Fruit fly (Drosophila melanogaster) whole organism, embryonic: ENCODE data around the gene Not10.

Source experiments
- Abd-B ChIP-seq: fragments of 200-800 bp; sonication (Bioruptor generic); optimal IDR thresholded peaks from 2 replicates; lab custom pipeline; 2018; ENCODE audit warnings: missing biosample characterization, mild to moderate bottlenecking, missing genetic modification characterization, moderate library complexity
- Adf1 ChIP-seq: fragments of 200-800 bp; sonication (Bioruptor generic); IDR thresholded peaks from 2 replicates; pipeline ENCODE4 v1.3.6; 2022; ENCODE audit warnings: missing biosample characterization, missing genetic modification characterization
- Bgb ChIP-seq: fragments of 200-800 bp; sonication (Bioruptor generic); IDR thresholded peaks from 2 replicates; pipeline ENCODE4 v1.3.6; 2022; ENCODE audit warnings: missing biosample characterization, missing genetic modification characterization; ENCODE audit not compliant: partially characterized antibody
- CG13287 ChIP-seq: fragments of 200-800 bp; sonication (Bioruptor generic); IDR thresholded peaks from 2 replicates; pipeline ENCODE4 v1.3.6; 2022; ENCODE audit warnings: missing biosample characterization, missing genetic modification characterization; ENCODE audit not compliant: partially characterized antibody
- CG14710 ChIP-seq: fragments of 200-800 bp; sonication (Bioruptor generic); optimal IDR thresholded peaks from 3 replicates; lab custom pipeline; 2019; ENCODE audit warnings: missing biosample characterization, mild to moderate bottlenecking, missing genetic modification characterization, moderate library complexity
- CG14860 ChIP-seq: fragments of 200-800 bp; sonication (Bioruptor generic); IDR thresholded peaks from 3 replicates; pipeline ENCODE4 v1.3.6; 2022; ENCODE audit warnings: missing biosample characterization, missing genetic modification characterization; ENCODE audit not compliant: partially characterized antibody
- CG16815 ChIP-seq: fragments of 200-800 bp; sonication (Bioruptor generic); optimal IDR thresholded peaks from 3 replicates; lab custom pipeline; 2017; ENCODE audit warnings: missing biosample characterization, mild to moderate bottlenecking, missing genetic modification characterization
- CG2202 ChIP-seq: fragments of 200-800 bp; sonication (Bioruptor generic); optimal IDR thresholded peaks from 2 replicates; lab custom pipeline; 2018; ENCODE audit warnings: missing biosample characterization, mild to moderate bottlenecking, missing genetic modification characterization
- CG2712 ChIP-seq: fragments of 200-800 bp; optimal IDR thresholded peaks from 3 replicates; lab custom pipeline; 2019; ENCODE audit warnings: missing biosample characterization, mild to moderate bottlenecking, missing genetic modification characterization, moderate library complexity
- CG31365 ChIP-seq: fragments of 200-800 bp; sonication (Bioruptor generic); optimal IDR thresholded peaks from 2 replicates; lab custom pipeline; 2018; ENCODE audit warnings: missing biosample characterization, mild to moderate bottlenecking, missing genetic modification characterization
- CG42726 ChIP-seq: fragments of 200-800 bp; sonication (Bioruptor generic); IDR thresholded peaks from 2 replicates; pipeline ENCODE4 v1.3.6; 2022; ENCODE audit warnings: missing biosample characterization, missing genetic modification characterization; ENCODE audit not compliant: partially characterized antibody
- CG8290 ChIP-seq, 3 experiments: fragments of 200-800 bp; sonication (Bioruptor generic); optimal IDR thresholded peaks; 2 replicates each; lab custom pipeline; 2016 to 2019; ENCODE audit warnings: missing biosample characterization in 3 of 3, missing genetic modification characterization in 3 of 3, mild to moderate bottlenecking in 2 of 3, moderate library complexity in 1 of 3
- CG8478 ChIP-seq: fragments of >200 bp; optimal IDR thresholded peaks from 2 replicates; lab custom pipeline; 2018
- CG9817 ChIP-seq: fragments of 200-800 bp; sonication (Bioruptor generic); optimal IDR thresholded peaks from 2 replicates; lab custom pipeline; 2018; ENCODE audit warnings: missing biosample characterization, mild to moderate bottlenecking, missing genetic modification characterization, moderate library complexity
- CHES-1-like ChIP-seq: fragments of 200-800 bp; sonication (Bioruptor generic); optimal IDR thresholded peaks from 2 replicates; lab custom pipeline; 2016; ENCODE audit warnings: missing biosample characterization, missing genetic modification characterization
- CTCF ChIP-seq: fragments of 200-800 bp; sonication (Bioruptor generic); optimal IDR thresholded peaks from 2 replicates; lab custom pipeline; 2017; ENCODE audit warnings: missing biosample characterization, mild to moderate bottlenecking, missing genetic modification characterization, moderate library complexity
- Doc2 ChIP-seq: fragments of 200-800 bp; sonication (Bioruptor generic); IDR thresholded peaks from 2 replicates; pipeline ENCODE4 v1.3.6; 2022; ENCODE audit warnings: missing biosample characterization, missing genetic modification characterization
- Eip74EF ChIP-seq, 2 experiments: fragments of 200-800 bp in 1 of 2; fragments of >200 bp in 1 of 2; sonication (Bioruptor generic) in 1 of 2; optimal IDR thresholded peaks; 2 replicates each; lab custom pipeline; 2017 to 2019; ENCODE audit warnings: missing biosample characterization in 2 of 2, missing genetic modification characterization in 2 of 2, mild to moderate bottlenecking in 1 of 2, moderate library complexity in 1 of 2
- Ets65A ChIP-seq: fragments of 200-800 bp; sonication (Bioruptor generic); peaks from one replicate; lab custom pipeline; 2016; ENCODE audit warnings: missing biosample characterization, missing genetic modification characterization
- Med ChIP-seq: fragments of 200-800 bp; sonication (Bioruptor generic); peaks from one replicate; lab custom pipeline; 2016; ENCODE audit warnings: missing biosample characterization, missing genetic modification characterization, mild to moderate bottlenecking, inconsistent platforms, moderate library complexity
- Nf-YA ChIP-seq: fragments of 200-800 bp; sonication (Bioruptor generic); IDR thresholded peaks from 2 replicates; pipeline ENCODE4 v1.3.6; 2022; ENCODE audit warnings: missing biosample characterization, missing genetic modification characterization
- Oaz ChIP-seq: fragments of 200-800 bp; sonication (Bioruptor generic); IDR thresholded peaks from 2 replicates; pipeline ENCODE4 v1.3.6; 2022; ENCODE audit warnings: missing biosample characterization, missing genetic modification characterization
- Opbp ChIP-seq: fragments of 200-800 bp; sonication (Bioruptor generic); IDR thresholded peaks from 3 replicates; pipeline ENCODE4 v1.3.6; 2022; ENCODE audit warnings: missing biosample characterization, missing genetic modification characterization; ENCODE audit not compliant: partially characterized antibody
- PHDP ChIP-seq: fragments of 200-800 bp; sonication (Bioruptor generic); optimal IDR thresholded peaks from 3 replicates; lab custom pipeline; 2018; ENCODE audit warnings: missing biosample characterization, mild to moderate bottlenecking, missing genetic modification characterization, moderate library complexity
- TFAM ChIP-seq: fragments of 200-800 bp; sonication (Bioruptor generic); optimal IDR thresholded peaks from 2 replicates; lab custom pipeline; 2017; ENCODE audit warnings: missing biosample characterization, missing genetic modification characterization, inconsistent platforms
- amos ChIP-seq: fragments of 200-800 bp; sonication (Bioruptor generic); IDR thresholded peaks from 2 replicates; pipeline ENCODE4 v1.3.6; 2022; ENCODE audit warnings: missing biosample characterization, missing genetic modification characterization; ENCODE audit not compliant: partially characterized antibody
- aop ChIP-seq: fragments of 200-800 bp; sonication (Bioruptor generic); IDR thresholded peaks from 2 replicates; pipeline ENCODE4 v1.3.6; 2022; ENCODE audit warnings: missing biosample characterization, missing genetic modification characterization
- az2 ChIP-seq: fragments of 200-800 bp; sonication (Bioruptor generic); optimal IDR thresholded peaks from 3 replicates; lab custom pipeline; 2016; ENCODE audit warnings: missing biosample characterization, missing genetic modification characterization
- fd3F ChIP-seq: fragments of 200-800 bp; sonication (Bioruptor generic); optimal IDR thresholded peaks from 2 replicates; lab custom pipeline; 2018; ENCODE audit warnings: missing biosample characterization, mild to moderate bottlenecking, missing genetic modification characterization, moderate library complexity
- gro ChIP-seq: fragments of 200-800 bp; sonication (Bioruptor generic); optimal IDR thresholded peaks from 2 replicates; lab custom pipeline; 2016; ENCODE audit warnings: missing biosample characterization, missing genetic modification characterization
- gsb-n ChIP-seq: fragments of 200-800 bp; sonication (Bioruptor generic); optimal IDR thresholded peaks from 3 replicates; lab custom pipeline; 2018; ENCODE audit warnings: missing biosample characterization, mild to moderate bottlenecking, missing genetic modification characterization
- knrl ChIP-seq: fragments of 200-800 bp; sonication (Bioruptor generic); IDR thresholded peaks from 3 replicates; pipeline ENCODE4 v1.3.6; 2022; ENCODE audit warnings: missing biosample characterization, missing genetic modification characterization; ENCODE audit not compliant: partially characterized antibody
- phol ChIP-seq: fragments of 200-800 bp; sonication (Bioruptor generic); optimal IDR thresholded peaks from 3 replicates; lab custom pipeline; 2018; ENCODE audit warnings: missing biosample characterization, mild to moderate bottlenecking, missing genetic modification characterization, moderate library complexity
- pita ChIP-seq: fragments of 200-800 bp; sonication (Bioruptor generic); optimal IDR thresholded peaks from 2 replicates; lab custom pipeline; 2017; ENCODE audit warnings: missing biosample characterization, mild to moderate bottlenecking, missing genetic modification characterization
- psq ChIP-seq: fragments of 200-800 bp; sonication (Bioruptor generic); optimal IDR thresholded peaks from 2 replicates; lab custom pipeline; 2017; ENCODE audit warnings: missing biosample characterization, missing genetic modification characterization
- pzg ChIP-seq: fragments of 200-800 bp; sonication (Bioruptor generic); optimal IDR thresholded peaks from 3 replicates; lab custom pipeline; 2018; ENCODE audit warnings: missing biosample characterization, mild to moderate bottlenecking, missing genetic modification characterization, moderate library complexity
- sens ChIP-seq: fragments of 200-800 bp; sonication (Bioruptor generic); peaks from one replicate; lab custom pipeline; 2016; ENCODE audit warnings: missing biosample characterization, missing genetic modification characterization
- trem ChIP-seq: fragments of 200-800 bp; optimal IDR thresholded peaks from 3 replicates; lab custom pipeline; 2019; ENCODE audit warnings: missing biosample characterization, mild to moderate bottlenecking, missing genetic modification characterization, moderate library complexity
- zen ChIP-seq: fragments of 200-800 bp; sonication (Bioruptor generic); optimal IDR thresholded peaks from 3 replicates; lab custom pipeline; 2018; ENCODE audit warnings: missing biosample characterization, mild to moderate bottlenecking, missing genetic modification characterization, moderate library complexity

The Not10 gene

DNA sequence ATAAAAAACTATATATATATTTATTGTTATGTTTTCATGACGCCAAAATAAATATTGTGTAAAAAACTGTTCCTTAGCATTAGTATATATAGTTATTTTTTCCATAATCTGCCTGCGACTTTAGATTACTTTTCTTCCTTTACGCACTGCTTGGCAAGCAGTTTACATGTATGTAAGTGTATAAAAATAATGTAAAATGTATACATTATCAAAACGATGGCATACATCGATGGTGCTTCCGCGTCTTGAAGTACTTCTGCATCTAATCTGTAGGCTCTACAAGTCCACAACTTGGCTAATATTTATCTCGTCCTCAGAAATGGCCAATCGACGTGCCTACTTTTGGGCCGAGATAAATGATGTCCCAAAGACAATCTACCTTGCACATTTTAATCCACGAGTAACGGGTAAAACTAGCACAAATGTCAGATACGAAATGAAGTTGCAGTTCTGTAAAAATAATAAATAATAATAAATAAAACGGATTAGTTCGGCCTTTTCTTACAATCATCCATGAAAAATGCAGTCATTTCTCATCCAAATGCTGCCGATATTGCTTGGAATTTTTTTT is 7.6 kb downstream of the Not10 start, which contains the start of gene CG11608 (continued):
- TF ChIP-seq TFAM (GFP tag; lab: Kevin White, UChicago) (no peak), CG8290 (GFP tag; optimal IDR thresholded peaks at IDR 0.05; lab: Kevin White, UChicago) (peak; percentile 91), CG8290 (tag; optimal IDR thresholded peaks at IDR 0.05; lab: Kevin White, UChicago) (no peak), pzg (GFP tag; lab: Kevin White, UChicago) (no peak), CG2202 (no peak), phol (peak; percentile 2), Nf-YA (GFP tag; lab: Robert Waterston, UW) (no peak), CG16815 (GFP tag; lab: Kevin White, UChicago) (no peak), CTCF (GFP tag; lab: Kevin White, UChicago) (peak; percentile 79), Med (GFP tag; lab: Kevin White, UChicago) (peak; percentile 19), Bgb (GFP tag; lab: Robert Waterston, UW) (peak; percentile 67), psq (GFP tag; lab: Kevin White, UChicago) (no peak), zen (tag; lab: Kevin White, UChicago) (peak; percentile 43), Eip74EF (GFP tag; optimal IDR thresholded peaks at IDR 0.05; lab: Kevin White, UChicago) (peak in 1 of 2 experiments; percentile 42), gro (GFP tag; lab: Kevin White, UChicago) (no peak), amos (GFP tag; lab: Robert Waterston, UW) (peak; percentile 61; the same call in 1 of the 2 replicates), CHES-1-like (GFP tag; lab: Kevin White, UChicago) (no peak), CG14860 (GFP tag; lab: Robert Waterston, UW) (0 out of 3 replicates have a peak, but pooled peaks have one; percentile 33), Opbp (GFP tag; lab: Robert Waterston, UW) (peak; percentile 15; the same call in 1 of the 3 replicates), PHDP (tag; lab: Kevin White, UChicago) (no peak), CG13287 (GFP tag; lab: Robert Waterston, UW) (0 out of 2 replicates have a peak, but pooled peaks have one; percentile 12), Doc2 (GFP tag; lab: Robert Waterston, UW) (no peak), aop (GFP tag; lab: Robert Waterston, UW) (0 out of 2 replicates have a peak, but pooled peaks have one; percentile 31), trem (tag; lab: Kevin White, UChicago) (peak; percentile 2), gsb-n (no peak), sens (peak; percentile 45), fd3F (GFP tag; lab: Kevin White, UChicago) (no peak), CG42726 (0 out of 2 replicates have a peak, but pooled peaks have one; percentile 34), CG31365 (peak; percentile 90), pita (GFP tag; lab: Kevin White, UChicago) (peak; percentile 34), Abd-B (GFP tag; lab: Kevin White, UChicago) (peak; percentile 46), knrl (GFP tag; lab: Robert Waterston, UW) (peak; percentile 69), Oaz (no peak), CG14710 (tag; lab: Kevin White, UChicago) (peak; percentile 15)

DNA sequence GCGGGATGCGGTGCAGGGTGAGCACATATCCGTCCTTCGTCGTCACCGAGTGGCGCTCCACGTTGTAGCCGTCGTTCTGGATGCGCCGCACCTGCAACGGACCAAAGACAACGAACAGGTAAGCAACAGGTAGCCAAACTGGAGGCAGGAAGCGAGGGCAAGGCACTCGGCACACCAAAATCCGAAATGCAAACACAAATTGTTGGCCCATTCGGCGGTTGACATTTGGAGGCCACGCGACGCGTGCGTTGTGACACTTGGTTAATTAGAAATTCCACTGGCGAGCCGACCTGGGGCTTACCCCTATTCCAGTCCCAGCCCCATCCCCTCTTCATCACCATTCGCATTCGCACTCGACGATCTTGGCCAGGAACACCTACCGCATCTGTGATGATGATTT is 11.2 kb downstream of the Not10 start:
- TF ChIP-seq Adf1 (GFP tag; lab: Robert Waterston, UW) (no peak), Ets65A (GFP tag; lab: Kevin White, UChicago) (peak; percentile 84), CG9817 (tag; lab: Kevin White, UChicago) (no peak), az2 (GFP tag; lab: Kevin White, UChicago) (no peak), CG8478 (lab: Kevin White, UChicago) (peak; percentile 71), CG2712 (tag; lab: Kevin White, UChicago) (no peak)
- TF ChIP-seq, all 482 proteins: peak for 2
